Fruit fly (Drosophila melanogaster) S2 (cell line): Measurements from ENCODE around the gene CG33722.

ENCODE experiments used
- CG8478 ChIP-seq: fragments of >200 bp; optimal IDR thresholded peaks from 2 replicates; lab custom pipeline; 2018
- CTCF ChIP-seq, 2 experiments: fragments of >200 bp; optimal IDR thresholded peaks; 2 replicates each; lab custom pipeline; 2018

- TF ChIP-seq CTCF (optimal IDR thresholded peaks at IDR 0.05; lab: Kevin White, UChicago) (no peak), CG8478 (lab: Kevin White, UChicago) (no peak)
Measured at dm6 chr3R:8272573-8273165, 28.8 kb downstream of the CG33722 start.
